Worm (Caenorhabditis elegans): ENCODE results near the gene fip-3.

ce11 chrIII:8597770-8598169 lies 8.5 kb upstream of the fip-3 start, which contains the start of gene ztf-30:
- TF ChIP-seq fkh-10 (GFP tag; optimal IDR thresholded peaks at IDR 0.05) (no peak), unc-86 (tag; optimal IDR thresholded peaks at IDR 0.05) (no peak), C38D4.7 (GFP tag; optimal IDR thresholded peaks at IDR 0.05) (no peak), tbx-2 (tag; optimal IDR thresholded peaks at IDR 0.05) (no peak), sox-4 (tag; optimal IDR thresholded peaks at IDR 0.05) (no peak), pha-4 (tag; optimal IDR thresholded peaks at IDR 0.05) (no peak), odd-2 (tag; optimal IDR thresholded peaks at IDR 0.05) (no peak), ceh-30 (tag; optimal IDR thresholded peaks at IDR 0.05) (no peak), ceh-31 (tag; optimal IDR thresholded peaks at IDR 0.05) (no peak), lin-11 (tag; optimal IDR thresholded peaks at IDR 0.05) (no peak), Y22D7AL.16 (tag; optimal IDR thresholded peaks at IDR 0.05) (no peak), pag-3 (tag; optimal IDR thresholded peaks at IDR 0.05; ENCODE audit: borderline replicate concordance) (no peak), pqm-1 (tag; optimal IDR thresholded peaks at IDR 0.05) (no peak)

Data from whole organism, late embryonic.